Worm (Caenorhabditis elegans) whole organism, L4 larva: ENCODE data around the gene ZC53.1.

Source experiments
- Y105C5A.15 ChIP-seq: fragments of 200-800 bp; sonication (Bioruptor generic); IDR thresholded peaks from 2 replicates; pipeline ENCODE4 v1.3.6; 2022; ENCODE audit warnings: missing genetic modification characterization, missing compliant biosample characterization
- Y75B8A.6 ChIP-seq: fragments of 200-800 bp; sonication (Bioruptor generic); IDR thresholded peaks from 2 replicates; pipeline ENCODE4 v1.3.6; 2022; ENCODE audit warnings: missing genetic modification reagents, missing genetic modification characterization, missing compliant biosample characterization
- ZK337.2 ChIP-seq: fragments of 200-800 bp; sonication (Bioruptor generic); IDR thresholded peaks from 2 replicates; pipeline ENCODE4 v1.3.6; 2022; ENCODE audit warnings: missing genetic modification reagents, missing genetic modification characterization, missing compliant biosample characterization
- aly-2 ChIP-seq: sonication (generic microtip); optimal IDR thresholded peaks from 2 replicates; lab custom pipeline; 2018; ENCODE audit warnings: missing biosample characterization, missing genetic modification characterization
- ceh-32 ChIP-seq: sonication (generic microtip); optimal IDR thresholded peaks from 2 replicates; lab custom pipeline; 2016; ENCODE audit warnings: mild to moderate bottlenecking, missing genetic modification characterization, missing compliant biosample characterization; ENCODE audit not compliant: poor library complexity
- daf-12 ChIP-seq: fragments of 150-350 bp; optimal IDR thresholded peaks from 2 replicates; lab custom pipeline; 2014; ENCODE audit warnings: missing biosample characterization, missing genetic modification reagents, missing genetic modification characterization
- daf-19 ChIP-seq: fragments of 200-800 bp; sonication (Bioruptor generic); conservative IDR thresholded peaks from 2 replicates; pipeline ENCODE4 v1.3.6; 2022; ENCODE audit warnings: missing genetic modification characterization, missing compliant biosample characterization
- lsy-2 ChIP-seq, 2 experiments: fragments of 150-350 bp in 1 of 2; sonication (generic microtip) in 1 of 2; optimal IDR thresholded peaks; 2 replicates each; lab custom pipeline; 2014 to 2017; ENCODE audit warnings: missing biosample characterization in 2 of 2, missing genetic modification characterization in 2 of 2
- mdl-1 ChIP-seq, 2 experiments: fragments of 150-350 bp in 1 of 2; sonication (generic microtip) in 1 of 2; optimal IDR thresholded peaks; 2 replicates each; lab custom pipeline; 2014 to 2017; ENCODE audit warnings: missing biosample characterization in 2 of 2, missing genetic modification characterization in 2 of 2
- nhr-11 ChIP-seq: fragments of 150-350 bp; optimal IDR thresholded peaks from 2 replicates; lab custom pipeline; 2014; ENCODE audit warnings: missing biosample characterization, missing genetic modification characterization
- nhr-28 ChIP-seq: fragments of 150-350 bp; optimal IDR thresholded peaks from 2 replicates; lab custom pipeline; 2014; ENCODE audit warnings: missing biosample characterization, missing genetic modification characterization
- nhr-6 ChIP-seq: fragments of 150-350 bp; optimal IDR thresholded peaks from 2 replicates; lab custom pipeline; 2014; ENCODE audit warnings: missing biosample characterization, missing genetic modification characterization
- pha-4 ChIP-seq, 2 experiments: fragments of 150-350 bp in 1 of 2; fragments of 200-800 bp in 1 of 2; sonication (Bioruptor generic) in 1 of 2; IDR thresholded peaks in 1 of 2; optimal IDR thresholded peaks in 1 of 2; 2 replicates each; pipeline versions ENCODE4 v1.3.6 to Lab custom; 2014 to 2022; ENCODE audit warnings: missing genetic modification characterization in 2 of 2, missing genetic modification reagents in 2 of 2, missing biosample characterization in 1 of 2, missing compliant biosample characterization in 1 of 2
- skn-1 ChIP-seq: fragments of 150-350 bp; optimal IDR thresholded peaks from 2 replicates; lab custom pipeline; 2014; ENCODE audit warnings: missing biosample characterization, missing genetic modification characterization

ce11 chrX:1960895-1961715, 47.9 kb upstream of the ZC53.1 start:
- TF ChIP-seq Y105C5A.15 (GFP tag; lab: Robert Waterston, UW) (no peak), skn-1 (tag; lab: Kevin White, UChicago) (no peak), nhr-11 (tag; lab: Kevin White, UChicago) (peak; percentile 29), mdl-1 (tag; optimal IDR thresholded peaks at IDR 0.05; lab: Kevin White, UChicago) (peak in 1 of 2 experiments; percentile 34), aly-2 (tag; lab: Kevin White, UChicago) (no peak), ZK337.2 (GFP tag; lab: Robert Waterston, UW) (no peak), daf-12 (tag; lab: Kevin White, UChicago) (no peak), nhr-28 (tag; lab: Kevin White, UChicago) (peak; percentile 30), pha-4 (GFP tag; IDR thresholded peaks at IDR 0.05; lab: Robert Waterston, UW) (no peak), pha-4 (tag; optimal IDR thresholded peaks at IDR 0.05; lab: Kevin White, UChicago) (no peak), Y75B8A.6 (no peak), nhr-6 (tag; lab: Kevin White, UChicago) (no peak), lsy-2 (tag; optimal IDR thresholded peaks at IDR 0.05; lab: Kevin White, UChicago) (no peak), daf-19 (GFP tag; lab: Robert Waterston, UW) (no peak), ceh-32 (tag; lab: Kevin White, UChicago) (no peak)
